Fruit fly (Drosophila melanogaster) whole organism, wandering third instar larva: ENCODE data around the gene spn-D.

Experiments used
- Abd-B ChIP-seq: fragments of >200 bp; optimal IDR thresholded peaks from 2 replicates; lab custom pipeline; 2017; ENCODE audit warnings: missing biosample characterization, missing genetic modification characterization
- CG32264 ChIP-seq: fragments of 200-800 bp; sonication (Bioruptor generic); optimal IDR thresholded peaks from 2 replicates; lab custom pipeline; 2016; ENCODE audit warnings: missing biosample characterization, missing genetic modification characterization
- CG9705 ChIP-seq: fragments of 200-800 bp; sonication (Bioruptor generic); optimal IDR thresholded peaks from 2 replicates; lab custom pipeline; 2018; ENCODE audit warnings: missing biosample characterization, mild to moderate bottlenecking, missing genetic modification characterization
- CrebA ChIP-seq: fragments of 200-800 bp; sonication (Bioruptor generic); optimal IDR thresholded peaks from 2 replicates; lab custom pipeline; 2016; ENCODE audit warnings: missing biosample characterization, mild to moderate bottlenecking, missing genetic modification characterization, borderline replicate concordance
- Dif ChIP-seq: fragments of 200-275, 200-300 bp; sonication (Bioruptor generic); optimal IDR thresholded peaks from 2 replicates; lab custom pipeline; 2018; ENCODE audit warnings: missing biosample characterization, missing genetic modification characterization; ENCODE audit not compliant: partially characterized antibody
- GATAd ChIP-seq: sonication (Bioruptor generic); optimal IDR thresholded peaks from 2 replicates; lab custom pipeline; 2016; ENCODE audit warnings: missing biosample characterization, missing genetic modification characterization
- HLH106 ChIP-seq: fragments of 200-800 bp; optimal IDR thresholded peaks from 3 replicates; lab custom pipeline; 2019; ENCODE audit warnings: missing biosample characterization, mild to moderate bottlenecking, missing genetic modification characterization, moderate library complexity
- Hnf4 ChIP-seq: fragments of 200-800 bp; sonication (Bioruptor generic); optimal IDR thresholded peaks from 2 replicates; lab custom pipeline; 2016; ENCODE audit warnings: missing biosample characterization, mild to moderate bottlenecking, missing genetic modification characterization
- Hr78 ChIP-seq: fragments of >200 bp; optimal IDR thresholded peaks from 2 replicates; lab custom pipeline; 2017; ENCODE audit warnings: missing biosample characterization, missing genetic modification characterization
- Hr83 ChIP-seq: fragments of 200-300 bp; sonication (Bioruptor generic); optimal IDR thresholded peaks from 2 replicates; lab custom pipeline; 2016; ENCODE audit warnings: missing biosample characterization, mild to moderate bottlenecking, missing genetic modification characterization, moderate library complexity; ENCODE audit not compliant: poor library complexity, severe bottlenecking
- Jra ChIP-seq: sonication (Bioruptor generic); optimal IDR thresholded peaks from 2 replicates; lab custom pipeline; 2016; ENCODE audit warnings: missing biosample characterization, missing genetic modification characterization
- Mio ChIP-seq: sonication (Bioruptor generic); optimal IDR thresholded peaks from 2 replicates; lab custom pipeline; 2016; ENCODE audit warnings: missing biosample characterization, missing genetic modification characterization
- Myc ChIP-seq: fragments of >200 bp; optimal IDR thresholded peaks from 2 replicates; lab custom pipeline; 2017
- N ChIP-seq: fragments of >200 bp; optimal IDR thresholded peaks from 2 replicates; lab custom pipeline; 2018; ENCODE audit warnings: missing biosample characterization, missing external identifiers, missing genetic modification characterization
- OdsH ChIP-seq: fragments of 200-800 bp; sonication (Bioruptor generic); optimal IDR thresholded peaks from 2 replicates; lab custom pipeline; 2016; ENCODE audit warnings: missing biosample characterization, mild to moderate bottlenecking, missing genetic modification characterization
- Rel ChIP-seq, 2 experiments: fragments of 200-800 bp; sonication (Bioruptor generic) in 1 of 2; optimal IDR thresholded peaks; 2 replicates in 1 of 2; 3 replicates in 1 of 2; lab custom pipeline; 2016 to 2019; ENCODE audit warnings: mild to moderate bottlenecking in 2 of 2, missing biosample characterization in 2 of 2, missing genetic modification characterization in 2 of 2, moderate library complexity in 1 of 2
- Sp1 ChIP-seq: fragments of 200-800 bp; sonication (Bioruptor generic); optimal IDR thresholded peaks from 3 replicates; lab custom pipeline; 2019; ENCODE audit warnings: missing biosample characterization, mild to moderate bottlenecking, missing genetic modification characterization, moderate library complexity
- Vsx2 ChIP-seq: fragments of 200-300, 225-300 bp; sonication (Bioruptor generic); optimal IDR thresholded peaks from 2 replicates; lab custom pipeline; 2018; ENCODE audit warnings: missing biosample characterization, missing genetic modification characterization; ENCODE audit not compliant: partially characterized antibody
- br ChIP-seq: fragments of 200-800 bp; sonication (Bioruptor generic); optimal IDR thresholded peaks from 2 replicates; lab custom pipeline; 2016; ENCODE audit warnings: missing biosample characterization, missing genetic modification characterization
- brk ChIP-seq: fragments of 200-800 bp; sonication (Bioruptor generic); optimal IDR thresholded peaks from 2 replicates; lab custom pipeline; 2016; ENCODE audit warnings: missing biosample characterization, mild to moderate bottlenecking, missing genetic modification characterization
- dl ChIP-seq, 2 experiments: fragments of 175-275, 200-275 bp in 1 of 2; fragments of 200-275 bp in 1 of 2; sonication (Bioruptor generic); optimal IDR thresholded peaks; lab custom pipeline; 2018; ENCODE audit warnings: mild to moderate bottlenecking in 2 of 2, missing biosample characterization in 2 of 2, missing genetic modification characterization in 2 of 2, moderate library complexity in 2 of 2; ENCODE audit not compliant: partially characterized antibody in 2 of 2, insufficient read depth in 1 of 2
- dmrt93B ChIP-seq: fragments of 200-800 bp; sonication (Bioruptor generic); optimal IDR thresholded peaks from 2 replicates; lab custom pipeline; 2018; ENCODE audit warnings: missing biosample characterization, mild to moderate bottlenecking, missing genetic modification characterization
- dsf ChIP-seq: sonication (Bioruptor generic); optimal IDR thresholded peaks from 2 replicates; lab custom pipeline; 2016; ENCODE audit warnings: missing biosample characterization, missing genetic modification characterization, borderline replicate concordance
- ey ChIP-seq: fragments of 200-800 bp; sonication (Bioruptor generic); optimal IDR thresholded peaks from 2 replicates; lab custom pipeline; 2016; ENCODE audit warnings: missing biosample characterization, missing genetic modification characterization
- foxo ChIP-seq, 2 experiments: fragments of 200-800 bp; sonication (Bioruptor generic); optimal IDR thresholded peaks; 2 replicates in 1 of 2; 3 replicates in 1 of 2; lab custom pipeline; 2016 to 2017; ENCODE audit warnings: missing biosample characterization in 2 of 2, missing genetic modification characterization in 2 of 2
- fru ChIP-seq: fragments of 200-800 bp; sonication (Bioruptor generic); optimal IDR thresholded peaks from 3 replicates; lab custom pipeline; 2016; ENCODE audit warnings: missing biosample characterization, mild to moderate bottlenecking, missing genetic modification characterization
- h ChIP-seq: fragments of 200-800 bp; sonication (Bioruptor generic); optimal IDR thresholded peaks from 3 replicates; lab custom pipeline; 2016; ENCODE audit warnings: missing biosample characterization, mild to moderate bottlenecking, missing genetic modification characterization
- jim ChIP-seq: fragments of 175-275, 200-325 bp; sonication (Bioruptor generic); optimal IDR thresholded peaks from 2 replicates; lab custom pipeline; 2016; ENCODE audit warnings: missing biosample characterization, mild to moderate bottlenecking, missing genetic modification characterization
- lola ChIP-seq: fragments of >200 bp; optimal IDR thresholded peaks from 2 replicates; lab custom pipeline; 2017; ENCODE audit warnings: missing biosample characterization, missing genetic modification characterization
- pan ChIP-seq: fragments of >200 bp; optimal IDR thresholded peaks from 2 replicates; lab custom pipeline; 2017
- psq ChIP-seq: fragments of 200-800 bp; sonication (Bioruptor generic); optimal IDR thresholded peaks from 3 replicates; lab custom pipeline; 2017; ENCODE audit warnings: missing biosample characterization, mild to moderate bottlenecking, missing genetic modification characterization, moderate library complexity
- rgr ChIP-seq: fragments of 200-800 bp; sonication (Bioruptor generic); optimal IDR thresholded peaks from 3 replicates; lab custom pipeline; 2016; ENCODE audit warnings: missing biosample characterization, mild to moderate bottlenecking, missing genetic modification characterization
- sage ChIP-seq: fragments of 200-800 bp; sonication (Bioruptor generic); optimal IDR thresholded peaks from 2 replicates; lab custom pipeline; 2016; ENCODE audit warnings: missing biosample characterization, mild to moderate bottlenecking, missing genetic modification characterization
- sv ChIP-seq: fragments of 200-800 bp; sonication (Bioruptor generic); optimal IDR thresholded peaks from 3 replicates; lab custom pipeline; 2016; ENCODE audit warnings: missing biosample characterization, missing genetic modification characterization
- tai ChIP-seq: sonication (Bioruptor generic); optimal IDR thresholded peaks from 2 replicates; lab custom pipeline; 2016; ENCODE audit warnings: missing biosample characterization, missing genetic modification characterization
- usp ChIP-seq: fragments of >200 bp; optimal IDR thresholded peaks from 2 replicates; lab custom pipeline; 2017; ENCODE audit warnings: missing biosample characterization, missing genetic modification characterization
- woc ChIP-seq: sonication (Bioruptor generic); optimal IDR thresholded peaks from 2 replicates; lab custom pipeline; 2016; ENCODE audit warnings: missing biosample characterization, mild to moderate bottlenecking, missing genetic modification characterization

Gene spn-D

dm6 chr3R:27178546-27179375 is 13.2 kb downstream of the spn-D start:
- TF ChIP-seq fru (GFP tag; lab: Kevin White, UChicago), result no peak
- no peak for TF ChIP-seq sv (GFP tag; lab: Kevin White, UChicago)
- TF ChIP-seq OdsH (GFP tag; lab: Kevin White, UChicago), result no peak
- no peak for TF ChIP-seq lola (GFP tag; lab: Kevin White, UChicago)
- TF ChIP-seq dsf (GFP tag; lab: Kevin White, UChicago), result no peak
- TF ChIP-seq brk (GFP tag; lab: Kevin White, UChicago), result no peak
- TF ChIP-seq woc (GFP tag; lab: Kevin White, UChicago), result no peak
- no peak for TF ChIP-seq Mio (GFP tag; lab: Kevin White, UChicago)
- TF ChIP-seq GATAd, result no peak
- TF ChIP-seq foxo (GFP tag; optimal IDR thresholded peaks at IDR 0.05; lab: Kevin White, UChicago), result no peak

DNA sequence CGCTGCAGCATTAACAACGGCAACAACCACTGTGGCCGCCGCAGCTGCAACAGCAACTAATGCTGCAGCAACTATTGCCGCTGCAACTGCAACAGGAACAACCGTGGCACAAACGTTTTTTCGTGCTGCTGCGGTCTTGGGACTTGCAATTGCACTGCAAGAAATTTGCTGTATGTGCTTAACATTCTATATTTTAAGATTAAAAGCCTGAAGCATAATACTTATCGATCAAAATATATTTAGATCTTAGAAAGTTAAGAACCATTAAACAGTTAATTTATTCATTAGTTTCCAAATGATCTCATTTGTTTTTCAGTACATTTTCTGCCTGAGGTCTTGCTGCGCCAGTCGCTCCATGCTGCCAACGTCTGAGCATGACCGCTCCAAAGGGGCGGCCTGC is 15.6 kb downstream of the spn-D start:
- no peak for TF ChIP-seq HLH106
- TF ChIP-seq GATAd, result no peak
- TF ChIP-seq CG32264 (GFP tag; lab: Kevin White, UChicago), result no peak
- no peak for TF ChIP-seq OdsH (GFP tag; lab: Kevin White, UChicago)
- TF ChIP-seq fru (GFP tag; lab: Kevin White, UChicago), result no peak
- no peak for TF ChIP-seq Jra (GFP tag; lab: Kevin White, UChicago)
- TF ChIP-seq tai (GFP tag; lab: Kevin White, UChicago), result no peak
- no peak for TF ChIP-seq Abd-B (GFP tag; lab: Kevin White, UChicago)
- no peak for TF ChIP-seq Hr78 (GFP tag; lab: Kevin White, UChicago)
- TF ChIP-seq dmrt93B (GFP tag; lab: Kevin White, UChicago), result no peak
- TF ChIP-seq N (GFP tag; lab: Kevin White, UChicago), result no peak
- TF ChIP-seq brk (GFP tag; lab: Kevin White, UChicago), result no peak
- no peak for TF ChIP-seq foxo (GFP tag; optimal IDR thresholded peaks at IDR 0.05; lab: Kevin White, UChicago)
- TF ChIP-seq woc (GFP tag; lab: Kevin White, UChicago), result no peak
- no peak for TF ChIP-seq br (GFP tag; lab: Kevin White, UChicago)
- TF ChIP-seq Vsx2 (GFP tag; lab: Kevin White, UChicago), result no peak
- TF ChIP-seq Rel (GFP tag; optimal IDR thresholded peaks at IDR 0.05; lab: Kevin White, UChicago), result no peak
- TF ChIP-seq Rel (tag; optimal IDR thresholded peaks at IDR 0.05; lab: Kevin White, UChicago), result no peak
- no peak for TF ChIP-seq sage (GFP tag; lab: Kevin White, UChicago)
- no peak for TF ChIP-seq CrebA (GFP tag; lab: Kevin White, UChicago)
- TF ChIP-seq Mio (GFP tag; lab: Kevin White, UChicago), result no peak
- TF ChIP-seq, all 38 proteins: peak for 0

DNA sequence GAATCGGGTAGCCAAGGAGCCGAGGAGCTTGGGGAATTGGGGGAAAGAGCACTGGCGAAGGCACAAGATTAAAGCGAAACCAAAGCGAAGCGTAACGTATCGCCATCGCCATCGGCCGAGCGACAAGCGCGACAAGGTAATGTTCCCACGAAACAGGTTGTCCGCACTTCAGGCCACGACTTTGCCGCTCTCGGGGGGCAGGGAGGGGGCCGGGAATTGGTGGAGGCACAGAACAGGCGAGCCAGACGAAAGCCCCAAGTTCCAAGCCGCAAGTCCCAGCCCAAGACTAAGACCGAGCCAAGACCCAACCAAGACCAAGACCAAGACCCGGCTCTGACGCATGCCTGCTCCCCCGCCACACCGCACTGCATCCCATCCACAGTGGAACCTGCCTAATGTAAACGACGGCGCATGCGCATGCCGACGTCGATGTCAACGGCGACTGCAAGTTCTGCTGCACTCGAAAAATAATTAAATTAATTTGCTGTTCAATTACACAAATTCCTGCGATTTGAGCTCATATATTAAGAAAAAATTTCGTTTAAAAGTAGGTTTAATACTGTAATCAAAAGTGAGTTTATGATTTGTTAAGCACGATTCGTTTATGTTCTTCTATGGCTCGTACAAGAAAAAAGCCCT is 20.5 kb downstream of the spn-D start:
- TF ChIP-seq ey (GFP tag; lab: Kevin White, UChicago) (peak; percentile 37), tai (GFP tag; lab: Kevin White, UChicago) (no peak), Rel (GFP tag; optimal IDR thresholded peaks at IDR 0.05; lab: Kevin White, UChicago) (no peak), Rel (tag; optimal IDR thresholded peaks at IDR 0.05; lab: Kevin White, UChicago) (peak; percentile 21), br (GFP tag; lab: Kevin White, UChicago) (peak; percentile 28), OdsH (GFP tag; lab: Kevin White, UChicago) (no peak), Mio (GFP tag; lab: Kevin White, UChicago) (no peak), Hnf4 (peak; percentile 25), dl (GFP tag; optimal IDR thresholded peaks at IDR 0.05; lab: Kevin White, UChicago; ENCODE audit: insufficient read depth in 1 of 2, partially characterized antibody in 2 of 2) (no peak), fru (GFP tag; lab: Kevin White, UChicago) (peak; percentile 72), foxo (GFP tag; optimal IDR thresholded peaks at IDR 0.05; lab: Kevin White, UChicago) (peak in 1 of 2 experiments; percentile 60), CG9705 (GFP tag; lab: Kevin White, UChicago) (no peak), sv (GFP tag; lab: Kevin White, UChicago) (no peak), brk (GFP tag; lab: Kevin White, UChicago) (peak; percentile 3), HLH106 (peak; percentile 35), Hr83 (no peak), Hr78 (GFP tag; lab: Kevin White, UChicago) (no peak), Jra (GFP tag; lab: Kevin White, UChicago) (peak; percentile 96), CG32264 (GFP tag; lab: Kevin White, UChicago) (peak; percentile 27), Dif (peak; percentile 52), N (GFP tag; lab: Kevin White, UChicago) (no peak), Sp1 (GFP tag; lab: Kevin White, UChicago) (peak; percentile 2), sage (GFP tag; lab: Kevin White, UChicago) (no peak), lola (GFP tag; lab: Kevin White, UChicago) (no peak), rgr (GFP tag; lab: Kevin White, UChicago) (peak; percentile 21), woc (GFP tag; lab: Kevin White, UChicago) (peak; percentile 88), Vsx2 (GFP tag; lab: Kevin White, UChicago) (no peak), usp (no peak), pan (lab: Kevin White, UChicago) (no peak), h (peak; percentile 63), Myc (lab: Kevin White, UChicago) (no peak), jim (no peak), psq (GFP tag; lab: Kevin White, UChicago) (peak; percentile 39)
